Worm (Caenorhabditis elegans): ENCODE data around the gene nhr-57.

ce11 chrV:4168045-4168444 is 36.4 kb downstream of the nhr-57 start:
- TF ChIP-seq him-1 (tag; optimal IDR thresholded peaks at IDR 0.05) (no peak), dao-5 (tag; optimal IDR thresholded peaks at IDR 0.05) (no peak)
